Fruit fly (Drosophila melanogaster) whole organism, adult: ENCODE data around the gene Der-2.

Experiments
- CG11617 ChIP-seq: fragments of 200-800 bp; sonication (Bioruptor generic); optimal IDR thresholded peaks from 2 replicates; lab custom pipeline; 2017; ENCODE audit warnings: mild to moderate bottlenecking, missing biosample characterization, missing genetic modification reagents, missing genetic modification characterization
- CG12768 ChIP-seq: fragments of 200-800 bp; sonication (Bioruptor generic); optimal IDR thresholded peaks from 2 replicates; lab custom pipeline; 2017; ENCODE audit warnings: missing biosample characterization, missing genetic modification characterization, mild to moderate bottlenecking, moderate library complexity, missing genetic modification reagents
- CG33017 ChIP-seq: fragments of 200-800 bp; sonication (Bioruptor generic); optimal IDR thresholded peaks from 2 replicates; lab custom pipeline; 2018; ENCODE audit warnings: missing biosample characterization, mild to moderate bottlenecking, missing genetic modification characterization, moderate library complexity
- CG5204 ChIP-seq: fragments of 200-800 bp; sonication (Bioruptor generic); optimal IDR thresholded peaks from 2 replicates; lab custom pipeline; 2016; ENCODE audit warnings: missing biosample characterization, missing genetic modification characterization
- CG7045 ChIP-seq: fragments of 200-800 bp; sonication (Bioruptor generic); optimal IDR thresholded peaks from 2 replicates; lab custom pipeline; 2017; ENCODE audit warnings: missing biosample characterization, mild to moderate bottlenecking, missing genetic modification characterization
- CG7101 ChIP-seq: fragments of 200-800 bp; sonication (Bioruptor generic); optimal IDR thresholded peaks from 2 replicates; lab custom pipeline; 2018; ENCODE audit warnings: missing biosample characterization, mild to moderate bottlenecking, missing genetic modification characterization, moderate library complexity
- Mnt ChIP-seq: fragments of 200-800 bp; sonication (Bioruptor generic); optimal IDR thresholded peaks from 2 replicates; lab custom pipeline; 2016; ENCODE audit warnings: missing biosample characterization, mild to moderate bottlenecking, missing genetic modification characterization
- bab1 ChIP-seq: fragments of 200-800 bp; sonication (Bioruptor generic); optimal IDR thresholded peaks from 3 replicates; lab custom pipeline; 2019; ENCODE audit warnings: missing biosample characterization, mild to moderate bottlenecking, missing genetic modification characterization, moderate library complexity
- cic ChIP-seq: fragments of 200-800 bp; sonication (Bioruptor generic); optimal IDR thresholded peaks from 2 replicates; lab custom pipeline; 2017; ENCODE audit warnings: missing biosample characterization, mild to moderate bottlenecking, missing genetic modification characterization, moderate library complexity
- cnc ChIP-seq, 2 experiments: fragments of >200 bp; optimal IDR thresholded peaks; 2 replicates each; lab custom pipeline; 2017
- kay ChIP-seq: fragments of 200-800 bp; sonication (Bioruptor generic); peaks from one replicate; lab custom pipeline; 2016; ENCODE audit warnings: missing biosample characterization, missing genetic modification characterization, borderline replicate concordance
- ovo ChIP-seq: fragments of 200-800 bp; sonication (Bioruptor generic); optimal IDR thresholded peaks from 2 replicates; lab custom pipeline; 2016; ENCODE audit warnings: missing biosample characterization, missing genetic modification characterization
- pad ChIP-seq: fragments of 200-800 bp; sonication (Bioruptor generic); optimal IDR thresholded peaks from 3 replicates; lab custom pipeline; 2017; ENCODE audit warnings: missing biosample characterization, missing genetic modification characterization, mild to moderate bottlenecking, moderate library complexity, missing genetic modification reagents
- tj ChIP-seq: fragments of 200-800 bp; sonication (Bioruptor generic); optimal IDR thresholded peaks from 3 replicates; lab custom pipeline; 2017; ENCODE audit warnings: missing biosample characterization, mild to moderate bottlenecking, missing genetic modification characterization, moderate library complexity

DNA sequence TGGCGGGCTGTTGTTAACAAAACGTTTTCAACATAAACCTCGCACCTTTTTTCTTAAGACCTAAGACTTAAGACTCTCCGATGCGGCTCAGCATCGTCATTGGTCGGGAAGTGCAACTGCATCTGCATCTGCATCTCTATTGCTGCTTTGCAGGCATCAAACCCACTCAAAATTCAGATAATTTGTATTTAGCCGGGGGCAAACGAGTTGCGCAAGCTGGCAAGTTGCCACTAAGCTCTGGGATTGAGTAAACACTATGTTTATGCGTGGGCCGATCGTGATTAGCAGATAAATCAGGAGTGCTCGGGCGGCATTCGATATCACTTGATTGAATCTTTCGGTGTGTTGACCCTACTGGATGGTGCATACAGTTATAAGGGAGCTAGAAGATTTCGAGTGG lies 41.5 kb upstream of the Der-2 start:
- no peak for TF ChIP-seq kay
- TF ChIP-seq tj (GFP tag; lab: Kevin White, UChicago) = no peak
- no peak for TF ChIP-seq ovo (GFP tag; lab: Kevin White, UChicago)
- TF ChIP-seq CG7045 (GFP tag; lab: Kevin White, UChicago) = no peak
- no peak for TF ChIP-seq CG7101 (tag; lab: Kevin White, UChicago)
- no peak for TF ChIP-seq pad
- TF ChIP-seq CG33017 (tag; lab: Kevin White, UChicago) = no peak
- no peak for TF ChIP-seq cnc (optimal IDR thresholded peaks at IDR 0.05; lab: Kevin White, UChicago)
- TF ChIP-seq Mnt (GFP tag; lab: Kevin White, UChicago) = no peak
- no peak for TF ChIP-seq bab1
- no peak for TF ChIP-seq CG12768 (GFP tag; lab: Kevin White, UChicago)
- TF ChIP-seq CG5204 (GFP tag; lab: Kevin White, UChicago) = no peak
- no peak for TF ChIP-seq CG11617 (GFP tag; lab: Kevin White, UChicago)
- no peak for TF ChIP-seq cic (GFP tag; lab: Kevin White, UChicago)
